Worm (Caenorhabditis elegans): ENCODE data around the gene snpn-1.

ce11 chrIV:5078846-5079245, 12.0 kb downstream of the snpn-1 start:
- TF ChIP-seq efl-1 (GFP tag; optimal IDR thresholded peaks at IDR 0.05) = no peak
- TF ChIP-seq dpl-1 (GFP tag; optimal IDR thresholded peaks at IDR 0.05) = no peak
- TF ChIP-seq hmg-20 (GFP tag; IDR thresholded peaks at IDR 0.05) = no peak
- TF ChIP-seq ets-4 (GFP tag; optimal IDR thresholded peaks at IDR 0.05) = no peak
- no peak for TF ChIP-seq ama-1 (optimal IDR thresholded peaks at IDR 0.05)
- TF ChIP-seq ama-1 (GFP tag; optimal IDR thresholded peaks at IDR 0.05) = no peak
- no peak for TF ChIP-seq tlf-1 (GFP tag; optimal IDR thresholded peaks at IDR 0.05)
- no peak for TF ChIP-seq dpff-1 (tag; optimal IDR thresholded peaks at IDR 0.05)
- TF ChIP-seq unc-62 (GFP tag; optimal IDR thresholded peaks at IDR 0.05) = no peak
- TF ChIP-seq lin-35 (GFP tag; optimal IDR thresholded peaks at IDR 0.05) = no peak
- no peak for TF ChIP-seq madf-3 (GFP tag; IDR thresholded peaks at IDR 0.05)
- no peak for TF ChIP-seq nhr-120 (GFP tag; IDR thresholded peaks at IDR 0.05)
- no peak for TF ChIP-seq ZK185.1 (tag; optimal IDR thresholded peaks at IDR 0.05; ENCODE audit: poor library complexity, severe bottlenecking)

Data from whole organism, young adult.